Worm (Caenorhabditis elegans) whole organism, early embryonic: Measurements from ENCODE around the gene spp-16.

Experiments used
- B0310.2 ChIP-seq: sonication (generic microtip); optimal IDR thresholded peaks from 2 replicates; lab custom pipeline; 2016; ENCODE audit warnings: mild to moderate bottlenecking, missing genetic modification characterization, missing compliant biosample characterization
- F13C5.2 ChIP-seq: sonication (generic microtip); optimal IDR thresholded peaks from 2 replicates; lab custom pipeline; 2017; ENCODE audit warnings: mild to moderate bottlenecking, missing genetic modification characterization, inconsistent platforms, missing compliant biosample characterization
- ama-1 ChIP-seq: fragments of 150-350 bp; optimal IDR thresholded peaks from 2 replicates; lab custom pipeline; 2014
- ceh-36 ChIP-seq: sonication (generic microtip); optimal IDR thresholded peaks from 2 replicates; lab custom pipeline; 2016; ENCODE audit warnings: missing genetic modification characterization, inconsistent platforms, missing compliant biosample characterization
- hmbx-1 ChIP-seq: sonication (generic microtip); optimal IDR thresholded peaks from 2 replicates; lab custom pipeline; 2016; ENCODE audit warnings: mild to moderate bottlenecking, missing genetic modification characterization, missing compliant biosample characterization
- hnd-1 ChIP-seq: sonication (generic microtip); optimal IDR thresholded peaks from 2 replicates; lab custom pipeline; 2016; ENCODE audit warnings: missing genetic modification characterization, missing compliant biosample characterization
- scrt-1 ChIP-seq: fragments of 200-800 bp; sonication (Bioruptor generic); IDR thresholded peaks from 2 replicates; pipeline ENCODE4 v1.3.6; 2022; ENCODE audit warnings: missing genetic modification characterization, missing compliant biosample characterization
- tbx-11 ChIP-seq: fragments of 200-800 bp; sonication (Bioruptor generic); IDR thresholded peaks from 2 replicates; pipeline ENCODE4 v1.3.6; 2022; ENCODE audit warnings: missing genetic modification characterization, missing compliant biosample characterization
- tbx-37 ChIP-seq: fragments of 200-800 bp; sonication (Bioruptor generic); conservative IDR thresholded peaks from 2 replicates; pipeline ENCODE4 v1.3.6; 2022; ENCODE audit warnings: missing genetic modification reagents, missing genetic modification characterization, missing compliant biosample characterization

ce11 chrV:10880138-10880882, 20.8 kb downstream of the spp-16 start, which contains the start of gene F32D8.1:
- TF ChIP-seq tbx-37 (GFP tag; lab: Robert Waterston, UW), result no peak
- no peak for TF ChIP-seq ama-1
- TF ChIP-seq B0310.2, result no peak
- no peak for TF ChIP-seq ceh-36 (tag; lab: Kevin White, UChicago)
- no peak for TF ChIP-seq tbx-11 (GFP tag; lab: Robert Waterston, UW)
- TF ChIP-seq scrt-1 (GFP tag; lab: Robert Waterston, UW), result no peak
- TF ChIP-seq hmbx-1 (tag; lab: Kevin White, UChicago), result no peak
- no peak for TF ChIP-seq F13C5.2 (tag; lab: Kevin White, UChicago)
- TF ChIP-seq hnd-1 (tag; lab: Kevin White, UChicago), result no peak
